Worm (Caenorhabditis elegans): ENCODE data around the gene mpc-1.
A peak's percentile ranks its signal among the peaks of the same experiment; 100 is the strongest.

The mpc-1 gene

DNA sequence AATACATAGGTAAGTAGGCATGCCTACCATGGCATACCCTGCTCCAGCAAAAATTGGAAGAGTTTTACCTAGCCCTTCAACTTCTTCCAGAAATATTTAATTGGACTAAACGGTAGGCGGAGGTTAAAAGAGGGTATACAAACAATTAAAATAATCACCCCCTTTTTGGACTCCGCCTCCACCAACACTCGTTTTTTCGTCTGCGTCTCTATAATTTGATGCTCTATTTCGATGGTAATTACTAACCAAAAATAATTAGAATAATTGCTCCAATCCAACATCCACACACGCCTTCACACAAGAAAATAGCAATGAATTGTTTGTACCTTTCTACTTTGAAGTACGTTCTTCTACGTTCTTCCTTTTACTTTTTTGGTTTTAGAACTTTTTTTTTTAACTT is 39.5 kb downstream of the mpc-1 start:
- peak; percentile 30 for TF ChIP-seq mls-2 (tag; optimal IDR thresholded peaks at IDR 0.05)
- no peak for TF ChIP-seq snpc-4 (tag; optimal IDR thresholded peaks at IDR 0.05)
- no peak for TF ChIP-seq M03D4.4 (tag; optimal IDR thresholded peaks at IDR 0.05)
- no peak for TF ChIP-seq pha-4 (tag; optimal IDR thresholded peaks at IDR 0.05)
- peak; percentile 99 for TF ChIP-seq ceh-43 (GFP tag; optimal IDR thresholded peaks at IDR 0.05)
- TF ChIP-seq unc-120 (tag; optimal IDR thresholded peaks at IDR 0.05; ENCODE audit: poor library complexity, severe bottlenecking): no peak

DNA sequence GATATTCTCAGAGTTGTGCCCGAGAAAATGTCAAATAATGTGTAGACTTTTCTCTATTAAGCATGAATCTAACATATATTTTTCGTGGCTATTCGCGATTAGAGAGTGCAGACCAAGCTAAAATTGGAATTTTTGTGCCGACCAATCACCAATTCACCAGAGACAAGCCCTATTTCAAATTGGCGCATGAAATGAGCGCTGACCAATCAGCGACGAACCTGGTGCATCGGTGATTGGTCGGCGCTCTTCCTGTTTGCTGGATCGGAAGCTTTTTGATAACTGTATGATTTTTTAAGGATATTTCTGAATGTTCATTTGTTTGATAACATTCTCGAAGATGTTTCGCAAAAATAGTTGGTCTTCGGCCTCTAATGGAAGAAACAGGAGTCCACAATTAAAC is 40.0 kb downstream of the mpc-1 start:
- TF ChIP-seq ztf-11 (tag; optimal IDR thresholded peaks at IDR 0.05) (no peak), nhr-237 (tag; optimal IDR thresholded peaks at IDR 0.05) (no peak), ceh-39 (tag; optimal IDR thresholded peaks at IDR 0.05) (no peak), elt-1 (tag; optimal IDR thresholded peaks at IDR 0.05; ENCODE audit: borderline replicate concordance, insufficient read depth) (no peak), snpc-4 (tag; optimal IDR thresholded peaks at IDR 0.05) (no peak), lin-13 (tag; optimal IDR thresholded peaks at IDR 0.05) (no peak), unc-39 (tag; optimal IDR thresholded peaks at IDR 0.05) (no peak)

DNA sequence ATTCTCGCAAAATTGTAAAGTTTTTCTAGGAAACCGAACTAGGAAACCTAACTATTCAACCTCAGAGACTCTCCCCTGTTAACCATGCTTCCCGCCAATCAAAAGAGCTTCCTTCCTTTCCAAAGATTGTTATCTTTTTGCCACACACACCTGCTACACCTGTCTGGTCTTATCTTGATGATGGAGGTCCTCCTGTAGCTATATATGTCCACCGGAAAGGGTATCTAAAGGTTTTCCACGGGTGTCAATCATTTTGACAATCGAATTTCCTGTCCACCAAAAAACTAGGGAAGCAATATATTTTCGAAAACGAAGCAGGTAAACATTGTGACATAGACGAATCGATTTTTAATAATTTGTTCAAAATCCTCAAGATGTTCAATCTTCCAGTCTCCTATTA is 40.5 kb downstream of the mpc-1 start:
- TF ChIP-seq ceh-39 (tag; optimal IDR thresholded peaks at IDR 0.05) (no peak), ceh-43 (GFP tag; optimal IDR thresholded peaks at IDR 0.05) (no peak), cnd-1 (tag; optimal IDR thresholded peaks at IDR 0.05) (no peak), mab-5 (tag; optimal IDR thresholded peaks at IDR 0.05) (no peak), unc-62 (GFP tag; optimal IDR thresholded peaks at IDR 0.05) (peak; percentile 82), nhr-76 (tag; optimal IDR thresholded peaks at IDR 0.05) (no peak), blmp-1 (tag; optimal IDR thresholded peaks at IDR 0.05) (no peak), nhr-12 (tag; optimal IDR thresholded peaks at IDR 0.05) (no peak), elt-1 (tag; optimal IDR thresholded peaks at IDR 0.05; ENCODE audit: borderline replicate concordance, insufficient read depth) (peak; percentile 93), lin-32 (GFP tag; optimal IDR thresholded peaks at IDR 0.05) (no peak), M03D4.4 (tag; optimal IDR thresholded peaks at IDR 0.05) (no peak), nhr-2 (tag; optimal IDR thresholded peaks at IDR 0.05) (peak; percentile 34)

DNA sequence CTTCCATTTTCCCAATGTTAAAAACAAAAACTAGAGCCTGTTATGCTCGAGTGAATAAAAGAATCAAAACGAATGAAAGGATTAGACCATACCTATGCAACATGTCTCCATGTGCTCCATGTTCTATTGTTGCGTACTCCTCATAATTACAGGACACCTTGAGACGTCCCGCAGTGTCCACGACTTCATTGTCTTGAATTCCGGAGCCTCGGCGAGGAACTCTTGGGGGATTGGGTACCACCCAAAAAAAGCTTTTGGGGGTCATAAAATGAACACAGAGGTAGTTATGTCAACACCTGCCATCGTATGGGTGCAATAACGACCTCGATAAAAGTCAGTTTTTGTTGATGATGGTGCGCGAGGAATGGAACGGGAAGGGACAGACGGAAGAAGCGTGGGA is 41.7 kb downstream of the mpc-1 start:
- TF ChIP-seq ceh-39 (tag; optimal IDR thresholded peaks at IDR 0.05) (no peak), tbx-8 (GFP tag; optimal IDR thresholded peaks at IDR 0.05) (no peak), lin-32 (GFP tag; optimal IDR thresholded peaks at IDR 0.05) (peak; percentile 52), sptf-1 (tag; optimal IDR thresholded peaks at IDR 0.05) (no peak), ceh-43 (GFP tag; optimal IDR thresholded peaks at IDR 0.05) (peak; percentile 62), nhr-2 (tag; optimal IDR thresholded peaks at IDR 0.05) (peak; percentile 17), elt-1 (tag; optimal IDR thresholded peaks at IDR 0.05; ENCODE audit: borderline replicate concordance, insufficient read depth) (no peak), snpc-4 (tag; optimal IDR thresholded peaks at IDR 0.05) (no peak), nhr-237 (tag; optimal IDR thresholded peaks at IDR 0.05) (no peak), cnd-1 (tag; optimal IDR thresholded peaks at IDR 0.05) (peak; percentile 7), M03D4.4 (tag; optimal IDR thresholded peaks at IDR 0.05) (no peak), mls-2 (tag; optimal IDR thresholded peaks at IDR 0.05) (no peak), zip-8 (tag; optimal IDR thresholded peaks at IDR 0.05) (peak; percentile 4), ztf-11 (tag; optimal IDR thresholded peaks at IDR 0.05) (no peak)

DNA sequence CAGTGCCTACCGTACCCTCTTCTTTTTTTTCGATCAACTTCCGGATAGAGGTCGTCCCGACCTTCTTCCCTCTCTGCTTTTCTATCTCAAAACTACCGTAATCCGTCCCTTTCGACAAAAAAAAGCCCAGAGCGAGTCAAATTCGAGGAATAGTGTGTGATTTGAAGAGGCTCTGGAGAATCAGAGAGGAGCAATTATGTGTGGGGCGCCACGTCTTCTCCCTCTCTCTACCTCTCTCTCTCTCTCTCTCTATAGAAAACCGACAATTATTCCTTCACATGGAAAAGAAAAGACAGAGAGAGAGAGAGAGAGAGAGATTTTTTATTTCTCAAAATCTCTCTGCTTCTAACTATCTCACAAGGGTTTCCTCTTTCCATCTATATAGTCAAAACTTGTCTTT is 43.3 kb downstream of the mpc-1 start:
- TF ChIP-seq blmp-1 (tag; optimal IDR thresholded peaks at IDR 0.05) (no peak), zip-8 (tag; optimal IDR thresholded peaks at IDR 0.05) (no peak), lin-13 (tag; optimal IDR thresholded peaks at IDR 0.05) (no peak), nhr-28 (tag; optimal IDR thresholded peaks at IDR 0.05) (no peak), lsy-2 (tag; optimal IDR thresholded peaks at IDR 0.05) (peak; percentile 51), pha-4 (tag; optimal IDR thresholded peaks at IDR 0.05) (no peak), ceh-43 (GFP tag; optimal IDR thresholded peaks at IDR 0.05) (peak; percentile 96)

DNA sequence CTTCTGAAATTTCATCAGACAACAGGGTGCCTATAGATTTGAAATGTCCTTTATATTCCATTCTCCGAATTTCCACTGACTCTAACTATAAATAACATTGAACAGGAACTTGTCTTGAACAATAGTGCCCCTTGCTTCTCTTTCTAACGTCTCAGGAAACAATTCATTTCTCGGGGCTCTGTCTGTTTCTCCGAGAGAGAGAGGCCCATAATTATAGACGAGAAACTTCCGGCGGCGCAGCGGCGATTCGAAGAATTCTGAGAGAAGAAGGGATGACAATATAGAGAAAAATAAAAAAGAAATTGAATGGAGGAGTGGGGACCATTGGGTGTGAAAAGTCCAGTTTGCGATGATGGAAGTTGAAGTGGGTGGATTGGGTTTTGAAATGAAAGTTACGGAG is 47.0 kb downstream of the mpc-1 start:
- TF ChIP-seq hlh-1 (tag; optimal IDR thresholded peaks at IDR 0.05): no peak
- no peak for TF ChIP-seq tbx-8 (GFP tag; optimal IDR thresholded peaks at IDR 0.05)
- TF ChIP-seq nhr-28 (tag; optimal IDR thresholded peaks at IDR 0.05): no peak
- TF ChIP-seq nhr-12 (tag; optimal IDR thresholded peaks at IDR 0.05): no peak

DNA sequence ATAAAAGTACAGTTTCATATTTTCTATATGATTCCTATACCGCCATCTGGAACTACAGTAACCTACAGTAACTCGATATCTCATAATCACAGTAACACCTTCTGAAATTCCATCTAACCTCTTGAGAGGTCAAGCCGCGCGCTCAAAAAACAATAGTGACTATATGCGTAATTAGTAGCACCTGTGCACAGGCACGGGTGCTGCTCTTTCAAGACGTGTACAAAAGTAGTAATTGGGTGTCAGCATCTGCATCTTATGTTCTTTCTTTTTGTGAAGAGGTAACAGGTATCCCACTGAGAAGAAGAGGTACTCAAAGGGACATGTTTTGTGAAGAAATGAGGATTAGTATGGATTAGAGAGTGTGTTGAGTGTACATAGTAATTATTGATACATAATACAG is 48.1 kb downstream of the mpc-1 start:
- TF ChIP-seq ceh-43 (GFP tag; optimal IDR thresholded peaks at IDR 0.05): peak; percentile 87
- peak; percentile 32 for TF ChIP-seq mls-2 (tag; optimal IDR thresholded peaks at IDR 0.05)
- no peak for TF ChIP-seq blmp-1 (tag; optimal IDR thresholded peaks at IDR 0.05)
- TF ChIP-seq ceh-39 (tag; optimal IDR thresholded peaks at IDR 0.05): no peak
- TF ChIP-seq nhr-2 (tag; optimal IDR thresholded peaks at IDR 0.05): peak; percentile 93
- TF ChIP-seq lin-32 (GFP tag; optimal IDR thresholded peaks at IDR 0.05): peak; percentile 91
